Worm (Caenorhabditis elegans): Measurements from ENCODE around the gene sre-43.
"Not testable (repeated sequence)": the region's sequence is repeated elsewhere in the genome, so short reads cannot be mapped to it uniquely, and the experiment has no call there.

sre-43 gene

ce11 chrII:14006210-14006609 is 37.3 kb upstream of the sre-43 start, which contains the start of gene F01D5.6:
Gene F01D5.6, plus strand, starts transcription at chrII:14006510.
- no peak for TF ChIP-seq unc-62 (GFP tag; optimal IDR thresholded peaks at IDR 0.05)

- TF ChIP-seq sem-2 (GFP tag; optimal IDR thresholded peaks at IDR 0.05) (no peak), nhr-237 (tag; optimal IDR thresholded peaks at IDR 0.05) (no peak), lin-13 (tag; optimal IDR thresholded peaks at IDR 0.05) (no peak), sptf-1 (tag; optimal IDR thresholded peaks at IDR 0.05) (no peak), bed-3 (GFP tag; optimal IDR thresholded peaks at IDR 0.05) (no peak), unc-39 (tag; optimal IDR thresholded peaks at IDR 0.05) (no peak), unc-120 (tag; optimal IDR thresholded peaks at IDR 0.05; ENCODE audit: poor library complexity, severe bottlenecking) (no peak)
These were observed 36.3 kb upstream of the sre-43 start for ce11 chrII:14005183-14005582.

ce11 chrII:14004770-14005169 is 35.9 kb upstream of the sre-43 start:
- TF ChIP-seq nhr-12 (tag; optimal IDR thresholded peaks at IDR 0.05) (no peak), ham-2 (GFP tag; optimal IDR thresholded peaks at IDR 0.05) (peak; percentile 53)

ce11 chrII:14003821-14004430 is 35.0 kb upstream of the sre-43 start:
- TF ChIP-seq elt-3 (tag; optimal IDR thresholded peaks at IDR 0.05), result peak; percentile 68
- TF ChIP-seq unc-120 (tag; optimal IDR thresholded peaks at IDR 0.05; ENCODE audit: poor library complexity, severe bottlenecking), result no peak
- TF ChIP-seq ces-1 (GFP tag; optimal IDR thresholded peaks at IDR 0.05), result no peak
- TF ChIP-seq ham-2 (GFP tag; optimal IDR thresholded peaks at IDR 0.05), result no peak
- no peak for TF ChIP-seq mls-2 (tag; optimal IDR thresholded peaks at IDR 0.05)

ce11 chrII:14002200-14002599 is 33.3 kb upstream of the sre-43 start, which contains the start of gene F01D5.5:
Gene F01D5.5, minus strand, starts transcription at chrII:14002300.
- TF ChIP-seq nhr-2 (tag; optimal IDR thresholded peaks at IDR 0.05) (no peak), zip-8 (tag; optimal IDR thresholded peaks at IDR 0.05) (no peak), nhr-28 (tag; optimal IDR thresholded peaks at IDR 0.05) (no peak), nhr-76 (tag; optimal IDR thresholded peaks at IDR 0.05) (no peak), mab-5 (tag; optimal IDR thresholded peaks at IDR 0.05) (no peak), ham-2 (GFP tag; optimal IDR thresholded peaks at IDR 0.05) (no peak), nhr-12 (tag; optimal IDR thresholded peaks at IDR 0.05) (no peak), elt-3 (tag; optimal IDR thresholded peaks at IDR 0.05) (no peak)

ce11 chrII:14000044-14000443 is 31.2 kb upstream of the sre-43 start, which contains the start of gene F01D5.3:
Gene F01D5.3, minus strand, starts transcription at chrII:14000144.
- not testable (repeated sequence) for TF ChIP-seq lin-13, nhr-2, M03D4.4 (tag; optimal IDR thresholded peaks at IDR 0.05)

- TF ChIP-seq sptf-1 (tag; optimal IDR thresholded peaks at IDR 0.05) (no peak), hlh-1 (tag; optimal IDR thresholded peaks at IDR 0.05) (no peak), unc-120 (tag; optimal IDR thresholded peaks at IDR 0.05; ENCODE audit: poor library complexity, severe bottlenecking) (no peak), ztf-11 (tag; optimal IDR thresholded peaks at IDR 0.05) (no peak), zip-8 (tag; optimal IDR thresholded peaks at IDR 0.05) (no peak)
These were observed 30.1 kb upstream of the sre-43 start, which contains the start of gene F01D5.2 for ce11 chrII:13998964-13999363. Gene F01D5.2, minus strand, starts transcription at chrII:13999064.

ce11 chrII:13997989-13998388 is 29.1 kb upstream of the sre-43 start:
- TF ChIP-seq ceh-39 (tag; optimal IDR thresholded peaks at IDR 0.05) (no peak), mab-5 (tag; optimal IDR thresholded peaks at IDR 0.05) (no peak), zip-8 (tag; optimal IDR thresholded peaks at IDR 0.05) (no peak), ztf-11 (tag; optimal IDR thresholded peaks at IDR 0.05) (no peak), nhr-237 (tag; optimal IDR thresholded peaks at IDR 0.05) (no peak), elt-1 (tag; optimal IDR thresholded peaks at IDR 0.05; ENCODE audit: borderline replicate concordance, insufficient read depth) (no peak), nhr-2 (tag; optimal IDR thresholded peaks at IDR 0.05) (no peak), pha-4 (tag; optimal IDR thresholded peaks at IDR 0.05) (no peak), lin-32 (GFP tag; optimal IDR thresholded peaks at IDR 0.05) (no peak), lsy-2 (tag; optimal IDR thresholded peaks at IDR 0.05) (no peak), tbx-8 (GFP tag; optimal IDR thresholded peaks at IDR 0.05) (no peak), mls-2 (tag; optimal IDR thresholded peaks at IDR 0.05) (no peak), unc-39 (tag; optimal IDR thresholded peaks at IDR 0.05) (no peak), M03D4.4 (tag; optimal IDR thresholded peaks at IDR 0.05) (no peak), hlh-1 (tag; optimal IDR thresholded peaks at IDR 0.05) (no peak), nhr-12 (tag; optimal IDR thresholded peaks at IDR 0.05) (no peak), ham-2 (GFP tag; optimal IDR thresholded peaks at IDR 0.05) (no peak)
